Worm (Caenorhabditis elegans) whole organism, midembryonic: ENCODE data around the gene R04E5.7.

Experiments
- T22C8.4 ChIP-seq: fragments of 200-800 bp; sonication (Bioruptor generic); IDR thresholded peaks from 2 replicates; pipeline ENCODE4 v1.3.6; 2022; ENCODE audit warnings: missing genetic modification characterization, missing compliant biosample characterization
- cog-1 ChIP-seq: sonication (generic microtip); optimal IDR thresholded peaks from 2 replicates; lab custom pipeline; 2016; ENCODE audit warnings: missing genetic modification characterization, missing compliant biosample characterization
- flt-1 ChIP-seq: fragments of 200-800 bp; sonication (Bioruptor generic); IDR thresholded peaks from 2 replicates; pipeline ENCODE4 v1.3.6; 2022; ENCODE audit warnings: missing genetic modification characterization, missing compliant biosample characterization
- klf-2 ChIP-seq: fragments of 200-800 bp; sonication (Bioruptor generic); conservative IDR thresholded peaks from 2 replicates; pipeline ENCODE4 v1.3.6; 2022; ENCODE audit warnings: missing genetic modification reagents, missing genetic modification characterization, missing compliant biosample characterization
- med-1 ChIP-seq: sonication (generic microtip); optimal IDR thresholded peaks from 2 replicates; lab custom pipeline; 2017; ENCODE audit warnings: missing genetic modification characterization, mild to moderate bottlenecking, missing compliant biosample characterization, antibody characterized with exemption, missing genetic modification reagents; ENCODE audit not compliant: insufficient read depth
- ref-1 ChIP-seq: fragments of 200-800 bp; sonication (Bioruptor generic); conservative IDR thresholded peaks from 2 replicates; pipeline ENCODE4 v1.3.6; 2022; ENCODE audit warnings: missing genetic modification reagents, missing genetic modification characterization, missing compliant biosample characterization
- tab-1 ChIP-seq: fragments of 200-800 bp; sonication (Bioruptor generic); IDR thresholded peaks from 2 replicates; pipeline ENCODE4 v1.3.6; 2022; ENCODE audit warnings: missing genetic modification characterization, missing compliant biosample characterization
- ztf-23 ChIP-seq: fragments of 200-800 bp; sonication (Bioruptor generic); IDR thresholded peaks from 2 replicates; pipeline ENCODE4 v1.3.6; 2022; ENCODE audit warnings: missing genetic modification reagents, missing genetic modification characterization, missing compliant biosample characterization
- ztf-29 ChIP-seq: fragments of 200-800 bp; sonication (Bioruptor generic); IDR thresholded peaks from 2 replicates; pipeline ENCODE4 v1.3.6; 2022; ENCODE audit warnings: missing genetic modification reagents, missing genetic modification characterization, missing compliant biosample characterization

Gene R04E5.7

DNA sequence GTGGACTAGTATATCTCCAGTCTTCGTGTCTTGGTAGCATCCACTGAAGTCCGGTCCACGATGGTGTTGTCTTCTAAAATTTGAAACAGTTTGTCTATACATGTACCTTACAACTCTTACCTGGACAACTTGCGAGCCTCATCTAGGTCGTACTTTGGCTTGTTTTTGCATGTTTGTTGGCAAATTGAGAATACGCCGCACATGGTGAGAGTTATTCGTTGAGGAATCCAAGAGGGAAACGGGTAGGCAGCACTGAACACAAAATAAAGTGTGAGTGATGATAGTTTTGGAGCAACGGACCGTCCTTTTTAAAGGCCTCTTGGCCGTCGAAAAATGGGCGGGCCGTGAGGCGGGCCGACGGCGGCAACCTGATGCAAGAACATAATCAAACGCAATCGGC lies 46.4 kb downstream of the R04E5.7 start, which contains the start of gene asns-2:
asns-2 (minus strand) TSS at position 282 of the 400 bp plus-strand sequence.
- TF ChIP-seq ztf-29 (GFP tag; lab: Robert Waterston, UW) (no peak), cog-1 (tag; lab: Kevin White, UChicago) (no peak), ref-1 (GFP tag; lab: Robert Waterston, UW) (no peak), ztf-23 (GFP tag; lab: Robert Waterston, UW) (no peak), tab-1 (GFP tag; lab: Robert Waterston, UW) (no peak), med-1 (GFP tag; lab: Kevin White, UChicago) (no peak), flt-1 (GFP tag; lab: Robert Waterston, UW) (no peak), klf-2 (GFP tag; lab: Robert Waterston, UW) (no peak), T22C8.4 (GFP tag; lab: Robert Waterston, UW) (no peak)

DNA sequence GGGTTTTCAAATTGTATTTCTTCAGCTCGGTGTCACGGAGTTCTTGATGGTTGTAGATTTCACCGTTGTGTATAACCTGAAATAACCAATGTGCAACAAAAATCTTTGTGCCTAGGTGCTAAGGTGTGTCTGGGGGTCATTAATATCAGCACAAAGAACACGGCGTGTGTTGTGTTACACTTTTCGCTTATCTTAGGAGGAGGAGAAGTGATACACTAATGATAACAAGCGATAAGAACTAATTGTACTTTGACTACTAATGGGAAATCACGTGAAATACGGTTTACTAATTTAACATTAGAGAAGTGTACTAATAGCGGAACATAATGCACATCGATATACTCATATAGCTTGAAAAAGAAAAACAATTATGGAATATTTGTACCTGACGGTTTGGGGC lies 46.9 kb downstream of the R04E5.7 start:
- TF ChIP-seq flt-1 (GFP tag; lab: Robert Waterston, UW) (no peak), ztf-23 (GFP tag; lab: Robert Waterston, UW) (no peak), ref-1 (GFP tag; lab: Robert Waterston, UW) (no peak), T22C8.4 (GFP tag; lab: Robert Waterston, UW) (no peak), med-1 (GFP tag; lab: Kevin White, UChicago) (no peak)
